Worm (Caenorhabditis elegans): ENCODE measurements around the gene CD4.1.

Gene CD4.1

DNA sequence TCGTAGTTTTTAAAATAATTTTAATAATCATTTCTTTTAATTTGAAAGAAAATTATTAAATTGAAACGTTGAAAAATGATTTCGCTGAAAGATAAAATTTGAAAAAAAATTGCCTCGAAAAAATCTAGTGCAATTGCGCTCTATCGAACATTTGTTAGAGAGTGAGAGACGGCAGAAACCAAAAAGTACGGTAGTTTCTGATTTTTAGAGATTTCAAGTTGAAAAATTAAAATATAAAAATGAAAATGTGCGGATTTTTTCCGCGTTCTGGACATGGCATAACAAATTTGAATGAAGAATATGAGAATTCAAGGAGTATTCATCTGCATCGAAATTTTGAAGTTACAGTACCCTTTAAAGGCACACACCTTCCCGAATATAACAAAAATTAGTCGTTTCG is 13.0 kb downstream of the CD4.1 start:
- no peak for TF ChIP-seq eyg-1 (tag; optimal IDR thresholded peaks at IDR 0.05)
- TF ChIP-seq unc-86 (tag; optimal IDR thresholded peaks at IDR 0.05), result no peak
- TF ChIP-seq dmd-4 (tag; optimal IDR thresholded peaks at IDR 0.05; ENCODE audit: borderline replicate concordance), result no peak
- no peak for TF ChIP-seq ceh-45 (GFP tag; IDR thresholded peaks at IDR 0.05)
- no peak for TF ChIP-seq gmeb-2 (tag; optimal IDR thresholded peaks at IDR 0.05)
- TF ChIP-seq lin-11 (tag; optimal IDR thresholded peaks at IDR 0.05), result no peak
- no peak for TF ChIP-seq hlh-13 (GFP tag; optimal IDR thresholded peaks at IDR 0.05)
- no peak for TF ChIP-seq pat-9 (tag; optimal IDR thresholded peaks at IDR 0.05)
- no peak for TF ChIP-seq ceh-31 (tag; optimal IDR thresholded peaks at IDR 0.05)
- TF ChIP-seq sdc-2 (tag; optimal IDR thresholded peaks at IDR 0.05), result no peak
- no peak for TF ChIP-seq hlh-15 (tag; optimal IDR thresholded peaks at IDR 0.05)
- no peak for TF ChIP-seq ahr-1 (tag; optimal IDR thresholded peaks at IDR 0.05)

DNA sequence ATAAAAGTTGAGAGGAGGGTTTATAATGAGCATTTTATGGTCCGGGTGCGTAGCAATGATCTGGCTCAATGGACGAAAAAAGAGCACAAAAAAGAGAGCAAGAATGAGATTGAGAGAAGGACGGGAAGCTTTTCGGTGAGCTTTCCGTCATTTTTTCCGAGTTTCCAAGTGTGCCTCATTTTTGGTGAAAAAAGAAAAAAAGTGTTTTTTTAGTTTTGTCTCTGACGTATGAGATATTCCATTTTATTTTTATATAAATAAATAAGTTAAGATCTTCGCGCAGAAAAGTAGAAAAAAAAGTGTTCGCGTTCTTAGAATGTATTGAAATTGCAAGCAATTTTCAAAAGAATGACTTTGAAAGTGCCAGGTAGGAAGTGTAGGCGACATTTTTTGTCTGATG is 13.7 kb downstream of the CD4.1 start, which contains the start of gene memb-2:
Gene memb-2, minus strand, starts transcription at position 101 of the 400 bp plus-strand sequence.
- TF ChIP-seq C38D4.7 (GFP tag; optimal IDR thresholded peaks at IDR 0.05) (no peak), dve-1 (tag; optimal IDR thresholded peaks at IDR 0.05) (no peak), unc-55 (GFP tag; optimal IDR thresholded peaks at IDR 0.05) (no peak), ceh-19 (GFP tag; optimal IDR thresholded peaks at IDR 0.05) (no peak), F13H6.1 (tag; optimal IDR thresholded peaks at IDR 0.05) (no peak), ceh-24 (tag; optimal IDR thresholded peaks at IDR 0.05) (no peak), C08G9.2 (tag; optimal IDR thresholded peaks at IDR 0.05) (no peak), unc-3 (GFP tag; conservative IDR thresholded peaks at IDR 0.05) (no peak), unc-3 (tag; optimal IDR thresholded peaks at IDR 0.05) (no peak), hlh-6 (tag; optimal IDR thresholded peaks at IDR 0.05) (no peak), che-1 (tag; optimal IDR thresholded peaks at IDR 0.05) (no peak), sdc-2 (tag; optimal IDR thresholded peaks at IDR 0.05) (no peak), lin-11 (tag; optimal IDR thresholded peaks at IDR 0.05) (no peak), pros-1 (tag; optimal IDR thresholded peaks at IDR 0.05) (no peak), hlh-8 (tag; optimal IDR thresholded peaks at IDR 0.05) (no peak), hlh-15 (tag; optimal IDR thresholded peaks at IDR 0.05) (no peak), npax-4 (tag; optimal IDR thresholded peaks at IDR 0.05) (no peak), hlh-30 (tag; optimal IDR thresholded peaks at IDR 0.05; ENCODE audit: insufficient read depth) (no peak), rnt-1 (tag; optimal IDR thresholded peaks at IDR 0.05) (no peak), pqm-1 (tag; optimal IDR thresholded peaks at IDR 0.05) (no peak), syd-9 (tag; optimal IDR thresholded peaks at IDR 0.05) (no peak)

- TF ChIP-seq nhr-232 (tag; optimal IDR thresholded peaks at IDR 0.05), result no peak
- TF ChIP-seq gmeb-2 (tag; optimal IDR thresholded peaks at IDR 0.05), result no peak
- no peak for TF ChIP-seq lin-11 (tag; optimal IDR thresholded peaks at IDR 0.05)
- TF ChIP-seq elt-4 (tag; optimal IDR thresholded peaks at IDR 0.05), result no peak
- TF ChIP-seq hlh-15 (tag; optimal IDR thresholded peaks at IDR 0.05), result no peak
- TF ChIP-seq lim-6 (tag; optimal IDR thresholded peaks at IDR 0.05), result no peak
- no peak for TF ChIP-seq hlh-6 (tag; optimal IDR thresholded peaks at IDR 0.05)
- TF ChIP-seq ceh-19 (GFP tag; optimal IDR thresholded peaks at IDR 0.05), result no peak
These were observed 15.0 kb downstream of the CD4.1 start, which contains the start of gene M03E7.1 for ce11 chrV:5621390-5621789. Gene M03E7.1, plus strand, starts transcription at chrV:5621690.

DNA sequence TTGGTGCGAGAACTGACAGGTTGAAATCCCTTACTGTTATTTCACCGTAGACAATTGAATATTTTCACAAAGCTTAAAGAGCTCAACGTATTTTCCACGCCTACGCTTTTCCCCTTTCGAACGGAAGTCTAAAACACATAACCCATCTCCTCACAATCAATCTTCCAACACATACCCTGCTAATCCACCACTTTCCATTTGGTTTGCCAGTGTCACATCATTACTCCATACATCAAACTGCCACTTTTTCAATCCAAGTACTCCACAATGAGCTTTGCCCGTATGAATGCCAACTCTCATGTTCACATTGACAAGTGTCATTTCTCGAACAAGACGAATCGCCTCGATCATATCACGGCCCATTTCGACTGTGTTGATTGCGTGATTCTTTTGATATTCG is 21.7 kb downstream of the CD4.1 start:
- TF ChIP-seq fkh-6 (tag; optimal IDR thresholded peaks at IDR 0.05) (no peak), ceh-48 (tag; optimal IDR thresholded peaks at IDR 0.05) (no peak), sox-2 (GFP tag; IDR thresholded peaks at IDR 0.05) (no peak), K09A11.1 (tag; optimal IDR thresholded peaks at IDR 0.05; ENCODE audit: insufficient read depth) (no peak), odd-2 (tag; optimal IDR thresholded peaks at IDR 0.05) (no peak)

All from whole organism, late embryonic.